Worm (Caenorhabditis elegans): ENCODE measurements around the gene C14C6.5.

Gene C14C6.5

DNA sequence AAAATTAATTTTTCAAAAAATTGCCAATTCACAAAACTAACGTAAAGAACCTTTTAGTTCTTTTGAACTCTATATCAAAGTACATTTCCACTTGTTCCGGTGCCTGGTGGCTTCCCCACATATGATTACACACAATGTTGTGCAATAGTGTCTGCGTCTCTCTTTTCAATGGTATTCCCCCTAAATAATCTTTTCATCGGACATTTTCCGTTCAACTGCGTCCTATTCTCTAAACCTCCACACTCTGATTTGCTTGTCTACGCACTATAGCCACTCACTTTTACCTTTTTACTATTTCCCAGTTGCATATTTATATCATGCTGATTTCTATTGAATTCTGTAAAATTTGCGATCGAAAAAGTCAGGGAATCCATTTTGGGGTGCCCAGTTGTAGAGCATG, 4.4 kb upstream of the C14C6.5 start, which contains the start of gene nhr-58 (continued):
- TF ChIP-seq mep-1 (tag; optimal IDR thresholded peaks at IDR 0.05) = peak; percentile 64
- TF ChIP-seq jun-1 (tag; optimal IDR thresholded peaks at IDR 0.05) = peak; percentile 66
- peak; percentile 45 for TF ChIP-seq rnt-1 (tag; optimal IDR thresholded peaks at IDR 0.05)
- peak; percentile 90 for TF ChIP-seq blmp-1 (tag; optimal IDR thresholded peaks at IDR 0.05)
- TF ChIP-seq unc-130 (tag; optimal IDR thresholded peaks at IDR 0.05) = no peak
- TF ChIP-seq lsy-2 (tag; optimal IDR thresholded peaks at IDR 0.05) = no peak
- TF ChIP-seq snu-23 (GFP tag; optimal IDR thresholded peaks at IDR 0.05) = peak; percentile 72
- no peak for TF ChIP-seq Y116A8C.19 (tag; optimal IDR thresholded peaks at IDR 0.05; ENCODE audit: borderline replicate concordance)
- peak; percentile 27 for TF ChIP-seq ztf-4 (tag; optimal IDR thresholded peaks at IDR 0.05)
- no peak for TF ChIP-seq zip-4 (GFP tag; optimal IDR thresholded peaks at IDR 0.05)
- TF ChIP-seq fos-1 (tag; optimal IDR thresholded peaks at IDR 0.05) = peak; percentile 6
- no peak for TF ChIP-seq ets-5 (GFP tag; IDR thresholded peaks at IDR 0.05)
- TF ChIP-seq mab-9 (GFP tag; IDR thresholded peaks at IDR 0.05) = no peak
- TF ChIP-seq unc-98 (GFP tag; IDR thresholded peaks at IDR 0.05) = no peak
- TF ChIP-seq aha-1 (tag; optimal IDR thresholded peaks at IDR 0.05) = no peak
- peak; percentile 23 for TF ChIP-seq tbx-2 (tag; optimal IDR thresholded peaks at IDR 0.05)
- TF ChIP-seq fkh-10 (GFP tag; optimal IDR thresholded peaks at IDR 0.05) = no peak
- peak in 1 of 2 experiments; percentile 59 for TF ChIP-seq lin-35 (GFP tag; optimal IDR thresholded peaks at IDR 0.05)
- TF ChIP-seq C04F5.9 (tag; optimal IDR thresholded peaks at IDR 0.05) = no peak
- no peak for TF ChIP-seq ceh-90 (tag; optimal IDR thresholded peaks at IDR 0.05)
- no peak for TF ChIP-seq nhr-12 (tag; optimal IDR thresholded peaks at IDR 0.05)
- no peak for TF ChIP-seq nhr-237 (tag; optimal IDR thresholded peaks at IDR 0.05)
- TF ChIP-seq F16B12.6 (tag; optimal IDR thresholded peaks at IDR 0.05) = no peak
- no peak for TF ChIP-seq mef-2 (tag; optimal IDR thresholded peaks at IDR 0.05)
- no peak for TF ChIP-seq nhr-76 (tag; optimal IDR thresholded peaks at IDR 0.05)
- TF ChIP-seq nhr-28 (tag; optimal IDR thresholded peaks at IDR 0.05) = no peak
- no peak for TF ChIP-seq pax-3 (tag; optimal IDR thresholded peaks at IDR 0.05)
- TF ChIP-seq nhr-77 (tag; optimal IDR thresholded peaks at IDR 0.05) = peak; percentile 64
- TF ChIP-seq unc-62 (GFP tag; optimal IDR thresholded peaks at IDR 0.05) = no peak
- peak; percentile 83 for TF ChIP-seq nhr-85 (tag)
- TF ChIP-seq ceh-63 (GFP tag; optimal IDR thresholded peaks at IDR 0.05) = no peak
- TF ChIP-seq nhr-19 (GFP tag; conservative IDR thresholded peaks at IDR 0.05) = peak; percentile 58
- TF ChIP-seq sox-4 (tag; optimal IDR thresholded peaks at IDR 0.05) = no peak
- TF ChIP-seq unc-30 (tag; optimal IDR thresholded peaks at IDR 0.05) = no peak
- no peak for TF ChIP-seq aly-2 (tag; optimal IDR thresholded peaks at IDR 0.05)
- TF ChIP-seq elt-3 (tag; optimal IDR thresholded peaks at IDR 0.05) = peak in 2 of 6 experiments; percentile 18 to 29
- no peak for TF ChIP-seq lin-15B (tag; optimal IDR thresholded peaks at IDR 0.05)
- peak; percentile 65 for TF ChIP-seq elt-2 (tag; optimal IDR thresholded peaks at IDR 0.05)
- no peak for TF ChIP-seq zag-1 (tag; optimal IDR thresholded peaks at IDR 0.05)
- TF ChIP-seq isw-1 (GFP tag; IDR thresholded peaks at IDR 0.05) = no peak
- TF ChIP-seq egl-13 (tag; optimal IDR thresholded peaks at IDR 0.05) = no peak
- TF ChIP-seq lin-14 (GFP tag; optimal IDR thresholded peaks at IDR 0.05) = peak; percentile 99
- TF ChIP-seq C34B4.2 (tag; optimal IDR thresholded peaks at IDR 0.05) = no peak
- TF ChIP-seq vab-15 (tag; optimal IDR thresholded peaks at IDR 0.05) = no peak
- no peak for TF ChIP-seq ceh-88 (GFP tag; IDR thresholded peaks at IDR 0.05)
- no peak for TF ChIP-seq irx-1 (tag; optimal IDR thresholded peaks at IDR 0.05)
- no peak for TF ChIP-seq nhr-84 (tag; optimal IDR thresholded peaks at IDR 0.05)
- peak; percentile 27 for TF ChIP-seq nhr-90 (tag; optimal IDR thresholded peaks at IDR 0.05; ENCODE audit: poor library complexity)
- TF ChIP-seq fkh-4 (tag; optimal IDR thresholded peaks at IDR 0.05; ENCODE audit: borderline replicate concordance) = no peak
- no peak for TF ChIP-seq snpc-4 (tag; optimal IDR thresholded peaks at IDR 0.05)
- TF ChIP-seq unc-86 (tag; optimal IDR thresholded peaks at IDR 0.05) = no peak
- TF ChIP-seq ces-1 (GFP tag; optimal IDR thresholded peaks at IDR 0.05) = no peak
- TF ChIP-seq lir-3 (tag; optimal IDR thresholded peaks at IDR 0.05; ENCODE audit: poor library complexity) = no peak
- TF ChIP-seq hlh-4 (tag; optimal IDR thresholded peaks at IDR 0.05) = no peak
- no peak for TF ChIP-seq ztf-11 (tag; optimal IDR thresholded peaks at IDR 0.05)
